Worm (Caenorhabditis elegans): ENCODE results near the gene fahd-1.

fahd-1 gene

DNA sequence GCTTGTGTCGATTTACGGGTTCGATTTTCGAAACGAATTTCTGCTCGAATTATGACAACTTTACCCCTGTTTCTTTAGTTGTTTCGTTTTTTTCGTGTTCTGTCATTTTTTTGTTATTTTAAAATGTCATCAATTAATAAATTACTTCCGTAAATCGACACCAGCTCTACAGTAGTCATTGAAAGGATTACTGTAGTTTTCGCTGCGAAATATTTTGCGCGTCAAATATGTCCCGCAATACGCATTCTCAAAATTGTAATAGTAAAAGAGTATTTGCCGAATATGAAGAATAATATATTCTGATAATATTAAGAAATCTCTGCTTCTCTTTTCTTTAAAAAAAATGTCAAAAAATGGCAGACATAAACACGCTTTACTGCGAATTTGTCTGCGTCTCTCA is 1.2 kb downstream of the fahd-1 start:
- no peak for TF ChIP-seq zip-11 (GFP tag; IDR thresholded peaks at IDR 0.05)
- no peak for TF ChIP-seq mxl-3 (GFP tag; optimal IDR thresholded peaks at IDR 0.05)
- TF ChIP-seq duxl-1 (tag; optimal IDR thresholded peaks at IDR 0.05; ENCODE audit: poor library complexity) = no peak
- TF ChIP-seq lin-15B (tag; optimal IDR thresholded peaks at IDR 0.05) = no peak
- no peak for TF ChIP-seq lin-13 (GFP tag; optimal IDR thresholded peaks at IDR 0.05)
- TF ChIP-seq snpc-4 (tag; optimal IDR thresholded peaks at IDR 0.05) = no peak
- TF ChIP-seq cey-2 (tag; optimal IDR thresholded peaks at IDR 0.05; ENCODE audit: borderline replicate concordance, insufficient read depth) = no peak

DNA sequence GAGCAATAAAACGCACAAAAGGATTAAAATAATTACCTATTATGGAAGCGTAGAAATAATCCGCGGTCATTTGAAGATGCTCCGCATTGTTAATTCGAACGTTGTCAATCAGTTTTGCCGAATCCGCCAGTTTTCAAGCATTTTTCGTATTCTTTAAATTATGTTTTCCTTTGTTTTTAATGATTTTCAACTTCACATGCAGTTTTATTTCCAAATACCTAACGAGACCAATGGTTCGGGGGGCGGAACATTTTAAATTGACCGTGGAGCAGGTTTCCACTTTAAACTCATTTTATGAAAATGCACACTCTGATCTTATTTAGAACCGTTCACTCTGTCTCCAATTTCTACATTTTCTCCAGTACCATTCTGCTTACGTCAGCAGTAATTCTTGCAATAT is 2.7 kb downstream of the fahd-1 start, which contains the start of gene ZK688.4:
TSS of gene ZK688.4 (plus strand) at position 301 of the 400 bp plus-strand sequence.
- TF ChIP-seq tra-1 (GFP tag; IDR thresholded peaks at IDR 0.05) = no peak
- no peak for TF ChIP-seq nhr-42 (GFP tag; IDR thresholded peaks at IDR 0.05)
- TF ChIP-seq ceh-82 (tag; optimal IDR thresholded peaks at IDR 0.05) = no peak
- no peak for TF ChIP-seq zag-1 (tag; optimal IDR thresholded peaks at IDR 0.05)
- no peak for TF ChIP-seq nhr-76 (tag; optimal IDR thresholded peaks at IDR 0.05)
- TF ChIP-seq fkh-10 (GFP tag; optimal IDR thresholded peaks at IDR 0.05) = no peak
- TF ChIP-seq daf-8 (GFP tag; IDR thresholded peaks at IDR 0.05) = no peak
- no peak for TF ChIP-seq ceh-62 (tag; optimal IDR thresholded peaks at IDR 0.05)
- no peak for TF ChIP-seq dmd-8 (GFP tag; IDR thresholded peaks at IDR 0.05)
- no peak for TF ChIP-seq F26F4.8 (GFP tag; conservative IDR thresholded peaks at IDR 0.05)
- TF ChIP-seq hif-1 (tag; optimal IDR thresholded peaks at IDR 0.05) = no peak
- TF ChIP-seq spr-1 (tag; optimal IDR thresholded peaks at IDR 0.05) = no peak
- TF ChIP-seq lin-39 (tag; optimal IDR thresholded peaks at IDR 0.05) = no peak

ce11 chrIII:7896925-7897324 is 4.9 kb downstream of the fahd-1 start, which contains the start of gene ZK688.10:
Gene ZK688.10, minus strand, starts transcription at chrIII:7897025.
- TF ChIP-seq aly-2 (tag; optimal IDR thresholded peaks at IDR 0.05) (no peak), gei-8 (GFP tag; optimal IDR thresholded peaks at IDR 0.05) (no peak), cey-2 (tag; optimal IDR thresholded peaks at IDR 0.05; ENCODE audit: borderline replicate concordance, insufficient read depth) (no peak), lin-15B (tag; optimal IDR thresholded peaks at IDR 0.05) (no peak), aha-1 (tag) (peak; percentile 12)

DNA sequence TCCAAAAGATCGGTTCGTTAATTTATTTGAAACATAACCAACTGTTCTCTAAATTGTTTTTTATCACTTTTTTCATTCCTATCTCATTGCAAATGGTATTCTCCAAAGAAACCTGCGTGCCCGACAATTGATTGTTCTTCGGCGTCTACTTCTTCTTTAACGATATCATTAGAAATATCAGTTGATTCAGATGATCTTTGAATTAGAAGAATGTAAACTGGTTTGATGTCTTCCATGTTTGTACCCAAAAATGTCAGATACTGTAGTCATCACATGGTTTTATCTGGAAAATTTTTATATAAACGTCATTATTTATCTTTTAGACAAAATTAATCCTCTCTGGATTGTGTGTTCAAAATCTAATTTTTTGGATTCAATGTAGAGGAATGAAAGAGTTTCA is 5.7 kb downstream of the fahd-1 start:
- TF ChIP-seq Y75B8A.6 (GFP tag; IDR thresholded peaks at IDR 0.05) (no peak), lsy-2 (tag; optimal IDR thresholded peaks at IDR 0.05) (peak in 1 of 2 experiments; percentile 59), ceh-20 (GFP tag; IDR thresholded peaks at IDR 0.05) (no peak), nhr-76 (tag; optimal IDR thresholded peaks at IDR 0.05) (no peak), mdl-1 (tag; optimal IDR thresholded peaks at IDR 0.05) (peak in 1 of 2 experiments; percentile 52), ceh-62 (tag; optimal IDR thresholded peaks at IDR 0.05) (no peak), ceh-82 (tag; optimal IDR thresholded peaks at IDR 0.05) (no peak), set-16 (GFP tag; IDR thresholded peaks at IDR 0.05) (no peak), ztf-7 (tag; optimal IDR thresholded peaks at IDR 0.05) (no peak), fkh-10 (GFP tag; optimal IDR thresholded peaks at IDR 0.05) (no peak), unc-39 (tag; optimal IDR thresholded peaks at IDR 0.05) (no peak), duxl-1 (tag; optimal IDR thresholded peaks at IDR 0.05; ENCODE audit: poor library complexity) (no peak), ceh-28 (tag; optimal IDR thresholded peaks at IDR 0.05) (no peak), hlh-30 (tag; optimal IDR thresholded peaks at IDR 0.05; ENCODE audit: insufficient read depth) (peak; percentile 33), F37D6.2 (tag; optimal IDR thresholded peaks at IDR 0.05) (no peak), daf-8 (GFP tag; IDR thresholded peaks at IDR 0.05) (no peak), tag-97 (GFP tag; IDR thresholded peaks at IDR 0.05) (no peak), ceh-32 (tag; optimal IDR thresholded peaks at IDR 0.05; ENCODE audit: poor library complexity) (no peak), arid-1 (GFP tag; conservative IDR thresholded peaks at IDR 0.05) (no peak), T26A8.4 (GFP tag; IDR thresholded peaks at IDR 0.05) (no peak), lin-39 (tag; optimal IDR thresholded peaks at IDR 0.05) (no peak), pqm-1 (tag; optimal IDR thresholded peaks at IDR 0.05) (no peak), nhr-48 (tag; optimal IDR thresholded peaks at IDR 0.05) (peak; percentile 36), mep-1 (tag; optimal IDR thresholded peaks at IDR 0.05) (peak; percentile 26), dve-1 (tag; optimal IDR thresholded peaks at IDR 0.05; ENCODE audit: insufficient read depth) (peak; percentile 44), ZK546.5 (tag; optimal IDR thresholded peaks at IDR 0.05) (no peak), fos-1 (tag; optimal IDR thresholded peaks at IDR 0.05) (no peak), mxl-3 (GFP tag; optimal IDR thresholded peaks at IDR 0.05) (no peak), lin-13 (GFP tag; optimal IDR thresholded peaks at IDR 0.05) (no peak), nhr-28 (tag; optimal IDR thresholded peaks at IDR 0.05) (peak; percentile 81), hlh-11 (tag; optimal IDR thresholded peaks at IDR 0.05) (peak; percentile 27), F10B5.3 (tag; optimal IDR thresholded peaks at IDR 0.05) (no peak)

Data from whole organism, L4 larva.